Worm (Caenorhabditis elegans): Measurements from ENCODE around the gene Y46G5A.8.

Y46G5A.8 gene

DNA sequence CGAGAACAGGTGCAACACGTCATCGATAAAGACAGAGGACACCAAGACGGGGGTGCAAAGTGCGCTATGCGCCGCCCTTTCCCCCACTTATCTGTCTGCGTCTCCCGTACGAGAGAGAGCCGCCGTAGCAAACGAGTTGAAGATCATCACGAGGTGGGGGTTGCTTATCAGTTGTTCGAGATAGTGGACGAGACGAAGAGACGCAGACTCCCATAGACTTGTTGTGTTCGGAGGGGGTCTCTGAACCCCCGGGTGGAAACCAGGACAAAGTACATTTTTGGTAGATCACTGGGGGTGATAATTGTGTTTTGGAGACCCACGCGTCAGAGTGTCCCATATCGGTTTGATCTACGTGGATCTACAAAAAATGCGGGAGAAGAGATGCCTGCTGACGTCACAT lies 42.7 kb downstream of the Y46G5A.8 start (continued):
- TF ChIP-seq nhr-41 (GFP tag; IDR thresholded peaks at IDR 0.05) (no peak; the same call in 1 of the 2 replicates), nhr-25 (tag; optimal IDR thresholded peaks at IDR 0.05; ENCODE audit: borderline replicate concordance, insufficient read depth) (no peak), ZK337.2 (GFP tag; IDR thresholded peaks at IDR 0.05) (no peak), F49E8.2 (tag; optimal IDR thresholded peaks at IDR 0.05; ENCODE audit: borderline replicate concordance) (no peak), nhr-111 (GFP tag; optimal IDR thresholded peaks at IDR 0.05) (no peak), Y75B8A.6 (GFP tag; IDR thresholded peaks at IDR 0.05) (peak; percentile 57; the same call in 1 of the 2 replicates), F37D6.2 (tag; optimal IDR thresholded peaks at IDR 0.05) (no peak), dmd-6 (GFP tag; IDR thresholded peaks at IDR 0.05) (peak; percentile 96), pqm-1 (tag; optimal IDR thresholded peaks at IDR 0.05) (peak; percentile 16), nhr-48 (tag; optimal IDR thresholded peaks at IDR 0.05) (peak; percentile 91), zip-2 (tag; optimal IDR thresholded peaks at IDR 0.05) (no peak), nhr-42 (GFP tag; IDR thresholded peaks at IDR 0.05) (peak; percentile 80; the same call in 1 of the 2 replicates), lim-7 (GFP tag; IDR thresholded peaks at IDR 0.05) (no peak), tag-97 (GFP tag; IDR thresholded peaks at IDR 0.05) (no peak), ceh-28 (tag; optimal IDR thresholded peaks at IDR 0.05) (no peak), ztf-7 (tag; optimal IDR thresholded peaks at IDR 0.05) (peak; percentile 16), daf-19 (GFP tag; conservative IDR thresholded peaks at IDR 0.05) (no peak), zfp-2 (tag; optimal IDR thresholded peaks at IDR 0.05) (no peak), fos-1 (tag; optimal IDR thresholded peaks at IDR 0.05) (no peak), snpc-1.2 (GFP tag; IDR thresholded peaks at IDR 0.05) (peak; percentile 56), php-3 (GFP tag; IDR thresholded peaks at IDR 0.05) (peak; percentile 90), unc-39 (tag; optimal IDR thresholded peaks at IDR 0.05) (no peak), zip-11 (GFP tag; IDR thresholded peaks at IDR 0.05) (no peak), sdz-12 (GFP tag; optimal IDR thresholded peaks at IDR 0.05) (no peak), madf-9 (GFP tag; conservative IDR thresholded peaks at IDR 0.05) (0 out of 2 replicates have a peak, but pooled peaks have one; percentile 47), lin-39 (tag; optimal IDR thresholded peaks at IDR 0.05) (no peak), lin-15B (tag; optimal IDR thresholded peaks at IDR 0.05) (no peak), hlh-11 (tag; optimal IDR thresholded peaks at IDR 0.05) (peak; percentile 99), hlh-30 (tag; optimal IDR thresholded peaks at IDR 0.05; ENCODE audit: insufficient read depth) (peak; percentile 94), F44E2.7 (GFP tag; IDR thresholded peaks at IDR 0.05) (no peak), ctbp-1 (GFP tag; IDR thresholded peaks at IDR 0.05) (peak; percentile 31; the same call in 1 of the 2 replicates), dve-1 (tag; optimal IDR thresholded peaks at IDR 0.05; ENCODE audit: insufficient read depth) (peak; percentile 96), mxl-2 (GFP tag; conservative IDR thresholded peaks at IDR 0.05) (no peak), lin-29 (GFP tag; IDR thresholded peaks at IDR 0.05) (no peak), lin-38 (GFP tag; IDR thresholded peaks at IDR 0.05) (peak; percentile 74), egl-27 (tag; optimal IDR thresholded peaks at IDR 0.05) (no peak), hmg-1.1 (GFP tag; IDR thresholded peaks at IDR 0.05) (peak; percentile 74), ceh-62 (tag; optimal IDR thresholded peaks at IDR 0.05) (no peak), skn-1 (tag; optimal IDR thresholded peaks at IDR 0.05) (no peak), saeg-2 (GFP tag; IDR thresholded peaks at IDR 0.05) (peak; percentile 89), snpc-4 (tag; optimal IDR thresholded peaks at IDR 0.05) (no peak), Y48G9A.11 (GFP tag; IDR thresholded peaks at IDR 0.05) (no peak), unc-130 (GFP tag; optimal IDR thresholded peaks at IDR 0.05) (no peak), mdl-1 (tag; optimal IDR thresholded peaks at IDR 0.05) (peak; percentile 54 to 92), fkh-10 (GFP tag; optimal IDR thresholded peaks at IDR 0.05) (no peak), D1046.2 (GFP tag; IDR thresholded peaks at IDR 0.05) (0 out of 2 replicates have a peak, but pooled peaks have one; percentile 18), ama-1 (optimal IDR thresholded peaks at IDR 0.05) (no peak), ceh-44 (GFP tag; IDR thresholded peaks at IDR 0.05) (no peak), mes-2 (tag; optimal IDR thresholded peaks at IDR 0.05; ENCODE audit: poor library complexity, severe bottlenecking) (peak; percentile 63), T26A8.4 (GFP tag; IDR thresholded peaks at IDR 0.05) (peak; percentile 90), nhr-10 (tag; optimal IDR thresholded peaks at IDR 0.05) (peak; percentile 70), F26F4.8 (GFP tag; conservative IDR thresholded peaks at IDR 0.05) (no peak)

All from whole organism, L4 larva.